Worm (Caenorhabditis elegans): ENCODE data around the gene atgp-1.

atgp-1 gene

ce11 chrIV:17275281-17275680 is 6.1 kb downstream of the atgp-1 start, which contains the start of gene lhfp-4:
Gene lhfp-4, plus strand, starts transcription at chrIV:17275581.
- no peak for TF ChIP-seq M03D4.4 (tag; optimal IDR thresholded peaks at IDR 0.05)
- no peak for TF ChIP-seq ztf-11 (tag; optimal IDR thresholded peaks at IDR 0.05)
- no peak for TF ChIP-seq lin-32 (GFP tag; optimal IDR thresholded peaks at IDR 0.05)
- TF ChIP-seq ham-2 (GFP tag; optimal IDR thresholded peaks at IDR 0.05), result no peak
- no peak for TF ChIP-seq sptf-1 (tag; optimal IDR thresholded peaks at IDR 0.05)
- no peak for TF ChIP-seq snpc-4 (tag; optimal IDR thresholded peaks at IDR 0.05)

ce11 chrIV:17276705-17277458 is 7.7 kb downstream of the atgp-1 start, which contains the start of gene clec-196:
Gene clec-196, plus strand, starts transcription at chrIV:17276956.
- no peak for TF ChIP-seq unc-120 (tag; optimal IDR thresholded peaks at IDR 0.05; ENCODE audit: poor library complexity, severe bottlenecking)
- peak; percentile 3 for TF ChIP-seq ceh-39 (tag; optimal IDR thresholded peaks at IDR 0.05)
- TF ChIP-seq nhr-2 (tag; optimal IDR thresholded peaks at IDR 0.05), result peak; percentile 51
- no peak for TF ChIP-seq sem-2 (GFP tag; optimal IDR thresholded peaks at IDR 0.05)
- no peak for TF ChIP-seq ces-1 (GFP tag; optimal IDR thresholded peaks at IDR 0.05)
- no peak for TF ChIP-seq sptf-1 (tag; optimal IDR thresholded peaks at IDR 0.05)
- no peak for TF ChIP-seq mab-5 (tag; optimal IDR thresholded peaks at IDR 0.05)
- TF ChIP-seq ham-2 (GFP tag; optimal IDR thresholded peaks at IDR 0.05), result no peak
- peak; percentile 92 for TF ChIP-seq elt-1 (tag; optimal IDR thresholded peaks at IDR 0.05; ENCODE audit: borderline replicate concordance, insufficient read depth)
- TF ChIP-seq cnd-1 (tag; optimal IDR thresholded peaks at IDR 0.05), result no peak
- no peak for TF ChIP-seq lin-32 (GFP tag; optimal IDR thresholded peaks at IDR 0.05)
- peak; percentile 81 for TF ChIP-seq unc-62 (GFP tag; optimal IDR thresholded peaks at IDR 0.05)

- peak; percentile 75 for TF ChIP-seq cnd-1 (tag; optimal IDR thresholded peaks at IDR 0.05)
- no peak for TF ChIP-seq elt-3 (tag; optimal IDR thresholded peaks at IDR 0.05)
Observed at ce11 chrIV:17277459-17278173, 8.5 kb downstream of the atgp-1 start.

- TF ChIP-seq sem-2 (GFP tag; optimal IDR thresholded peaks at IDR 0.05) (peak; percentile 20), drap-1 (GFP tag; optimal IDR thresholded peaks at IDR 0.05) (peak; percentile 87), nhr-12 (tag; optimal IDR thresholded peaks at IDR 0.05) (no peak), ham-2 (GFP tag; optimal IDR thresholded peaks at IDR 0.05) (peak; percentile 20), nhr-28 (tag; optimal IDR thresholded peaks at IDR 0.05) (no peak), ceh-39 (tag; optimal IDR thresholded peaks at IDR 0.05) (peak; percentile 96), ceh-83 (GFP tag; optimal IDR thresholded peaks at IDR 0.05) (peak; percentile 79), mep-1 (tag; optimal IDR thresholded peaks at IDR 0.05) (peak; percentile 99), nhr-237 (tag; optimal IDR thresholded peaks at IDR 0.05) (peak; percentile 97), unc-120 (tag; optimal IDR thresholded peaks at IDR 0.05; ENCODE audit: poor library complexity, severe bottlenecking) (peak; percentile 78), unc-39 (tag; optimal IDR thresholded peaks at IDR 0.05) (peak; percentile 16), mab-5 (tag; optimal IDR thresholded peaks at IDR 0.05) (peak; percentile 68), blmp-1 (tag; optimal IDR thresholded peaks at IDR 0.05) (peak; percentile 23), lin-32 (GFP tag; optimal IDR thresholded peaks at IDR 0.05) (peak; percentile 10), mls-2 (tag; optimal IDR thresholded peaks at IDR 0.05) (peak; percentile 93), nhr-2 (tag; optimal IDR thresholded peaks at IDR 0.05) (peak; percentile 44), ceh-43 (GFP tag; optimal IDR thresholded peaks at IDR 0.05) (peak; percentile 89), cnd-1 (tag; optimal IDR thresholded peaks at IDR 0.05) (peak; percentile 93), lsy-2 (tag; optimal IDR thresholded peaks at IDR 0.05) (peak; percentile 89), hlh-1 (tag; optimal IDR thresholded peaks at IDR 0.05) (peak; percentile 41), tbx-8 (GFP tag; optimal IDR thresholded peaks at IDR 0.05) (peak; percentile 82), snpc-4 (tag; optimal IDR thresholded peaks at IDR 0.05) (no peak), ces-1 (GFP tag; optimal IDR thresholded peaks at IDR 0.05) (peak; percentile 95), M03D4.4 (tag; optimal IDR thresholded peaks at IDR 0.05) (peak; percentile 90), lin-13 (tag; optimal IDR thresholded peaks at IDR 0.05) (peak; percentile 99), zip-8 (tag; optimal IDR thresholded peaks at IDR 0.05) (no peak), sptf-1 (tag; optimal IDR thresholded peaks at IDR 0.05) (peak; percentile 93), elt-1 (tag; optimal IDR thresholded peaks at IDR 0.05; ENCODE audit: borderline replicate concordance, insufficient read depth) (peak; percentile 7), ztf-11 (tag; optimal IDR thresholded peaks at IDR 0.05) (peak; percentile 83), pha-4 (tag; optimal IDR thresholded peaks at IDR 0.05) (peak; percentile 94), elt-3 (tag; optimal IDR thresholded peaks at IDR 0.05) (no peak), unc-62 (GFP tag; optimal IDR thresholded peaks at IDR 0.05) (peak; percentile 91), nhr-76 (tag; optimal IDR thresholded peaks at IDR 0.05) (no peak), bed-3 (GFP tag; optimal IDR thresholded peaks at IDR 0.05) (no peak), flh-1 (GFP tag; optimal IDR thresholded peaks at IDR 0.05) (peak; percentile 45)
Observed at ce11 chrIV:17278363-17278762, 9.2 kb downstream of the atgp-1 start.
